Worm (Caenorhabditis elegans) whole organism, midembryonic: ENCODE measurements around the gene srbc-63.

Source experiments
- T22C8.4 ChIP-seq: fragments of 200-800 bp; sonication (Bioruptor generic); IDR thresholded peaks from 2 replicates; pipeline ENCODE4 v1.3.6; 2022; ENCODE audit warnings: missing genetic modification characterization, missing compliant biosample characterization
- cog-1 ChIP-seq: sonication (generic microtip); optimal IDR thresholded peaks from 2 replicates; lab custom pipeline; 2016; ENCODE audit warnings: missing genetic modification characterization, missing compliant biosample characterization
- flt-1 ChIP-seq: fragments of 200-800 bp; sonication (Bioruptor generic); IDR thresholded peaks from 2 replicates; pipeline ENCODE4 v1.3.6; 2022; ENCODE audit warnings: missing genetic modification characterization, missing compliant biosample characterization
- klf-2 ChIP-seq: fragments of 200-800 bp; sonication (Bioruptor generic); conservative IDR thresholded peaks from 2 replicates; pipeline ENCODE4 v1.3.6; 2022; ENCODE audit warnings: missing genetic modification reagents, missing genetic modification characterization, missing compliant biosample characterization
- med-1 ChIP-seq: sonication (generic microtip); optimal IDR thresholded peaks from 2 replicates; lab custom pipeline; 2017; ENCODE audit warnings: missing genetic modification characterization, mild to moderate bottlenecking, missing compliant biosample characterization, antibody characterized with exemption, missing genetic modification reagents; ENCODE audit not compliant: insufficient read depth
- ref-1 ChIP-seq: fragments of 200-800 bp; sonication (Bioruptor generic); conservative IDR thresholded peaks from 2 replicates; pipeline ENCODE4 v1.3.6; 2022; ENCODE audit warnings: missing genetic modification reagents, missing genetic modification characterization, missing compliant biosample characterization
- tab-1 ChIP-seq: fragments of 200-800 bp; sonication (Bioruptor generic); IDR thresholded peaks from 2 replicates; pipeline ENCODE4 v1.3.6; 2022; ENCODE audit warnings: missing genetic modification characterization, missing compliant biosample characterization
- ztf-23 ChIP-seq: fragments of 200-800 bp; sonication (Bioruptor generic); IDR thresholded peaks from 2 replicates; pipeline ENCODE4 v1.3.6; 2022; ENCODE audit warnings: missing genetic modification reagents, missing genetic modification characterization, missing compliant biosample characterization
- ztf-29 ChIP-seq: fragments of 200-800 bp; sonication (Bioruptor generic); IDR thresholded peaks from 2 replicates; pipeline ENCODE4 v1.3.6; 2022; ENCODE audit warnings: missing genetic modification reagents, missing genetic modification characterization, missing compliant biosample characterization

ce11 chrV:15395347-15395746 lies 17.2 kb downstream of the srbc-63 start, which contains the start of gene cyb-3:
- TF ChIP-seq klf-2 (GFP tag; lab: Robert Waterston, UW) = no peak
- no peak for TF ChIP-seq cog-1
- TF ChIP-seq flt-1 = no peak
- TF ChIP-seq ztf-23 (GFP tag; lab: Robert Waterston, UW) = no peak
- TF ChIP-seq T22C8.4 (GFP tag; lab: Robert Waterston, UW) = no peak
- TF ChIP-seq ref-1 (GFP tag; lab: Robert Waterston, UW) = no peak
- TF ChIP-seq ztf-29 = no peak
- no peak for TF ChIP-seq tab-1 (GFP tag; lab: Robert Waterston, UW)
- no peak for TF ChIP-seq med-1
